Worm (Caenorhabditis elegans) whole organism, L2 larva: Measurements from ENCODE around the gene Y102A11A.1.

Source experiments
- C34F6.9 ChIP-seq: fragments of 150-350 bp; optimal IDR thresholded peaks from 2 replicates; lab custom pipeline; 2014; ENCODE audit warnings: missing biosample characterization, missing genetic modification characterization
- F13H6.1 ChIP-seq: sonication (generic microtip); optimal IDR thresholded peaks from 2 replicates; lab custom pipeline; 2016; ENCODE audit warnings: missing genetic modification characterization, missing compliant biosample characterization
- Y55F3AM.14 ChIP-seq: fragments of 200-800 bp; sonication (Bioruptor generic); optimal IDR thresholded peaks from 2 replicates; lab custom pipeline; 2018; ENCODE audit warnings: mild to moderate bottlenecking, missing genetic modification characterization, missing compliant biosample characterization
- ZK546.5 ChIP-seq: sonication (generic microtip); optimal IDR thresholded peaks from 2 replicates; lab custom pipeline; 2017; ENCODE audit warnings: missing biosample characterization, missing genetic modification characterization
- alr-1 ChIP-seq: fragments of 150-350 bp; optimal IDR thresholded peaks from 2 replicates; lab custom pipeline; 2014; ENCODE audit warnings: missing biosample characterization, missing genetic modification characterization
- aly-2 ChIP-seq: fragments of 150-350 bp; optimal IDR thresholded peaks from 2 replicates; lab custom pipeline; 2014; ENCODE audit warnings: missing biosample characterization, missing genetic modification characterization
- blmp-1 ChIP-seq: sonication (generic microtip); optimal IDR thresholded peaks from 2 replicates; lab custom pipeline; 2017; ENCODE audit warnings: missing genetic modification characterization, mild to moderate bottlenecking, missing compliant biosample characterization, antibody characterized with exemption, moderate library complexity; ENCODE audit not compliant: insufficient read depth
- crh-2 ChIP-seq: sonication (generic microtip); optimal IDR thresholded peaks from 2 replicates; lab custom pipeline; 2017; ENCODE audit warnings: missing biosample characterization, missing genetic modification characterization
- dmd-4 ChIP-seq: sonication (generic microtip); optimal IDR thresholded peaks from 2 replicates; lab custom pipeline; 2017; ENCODE audit warnings: missing biosample characterization, missing genetic modification characterization
- egl-27 ChIP-seq: sonication (generic microtip); optimal IDR thresholded peaks from 3 replicates; lab custom pipeline; 2017; ENCODE audit warnings: missing biosample characterization, missing genetic modification reagents, missing genetic modification characterization
- elt-1 ChIP-seq: fragments of 150-350 bp; optimal IDR thresholded peaks from 2 replicates; lab custom pipeline; 2014; ENCODE audit warnings: missing biosample characterization, missing genetic modification characterization
- fos-1 ChIP-seq: fragments of 150-350 bp; optimal IDR thresholded peaks from 2 replicates; lab custom pipeline; 2014; ENCODE audit warnings: missing biosample characterization, missing genetic modification characterization
- gmeb-1 ChIP-seq: fragments of 150-350 bp; optimal IDR thresholded peaks from 2 replicates; lab custom pipeline; 2014; ENCODE audit warnings: missing biosample characterization, missing genetic modification characterization
- lin-11 ChIP-seq: fragments of 150-350 bp; sonication (generic microtip); optimal IDR thresholded peaks from 2 replicates; lab custom pipeline; 2014; ENCODE audit warnings: missing biosample characterization, missing genetic modification characterization, inconsistent platforms, mixed read lengths
- lin-39 ChIP-seq: fragments of 150-350 bp; optimal IDR thresholded peaks from 2 replicates; lab custom pipeline; 2014; ENCODE audit warnings: missing biosample characterization, missing genetic modification reagents, missing genetic modification characterization
- mab-5 ChIP-seq: fragments of 150-350 bp; optimal IDR thresholded peaks from 2 replicates; lab custom pipeline; 2014; ENCODE audit warnings: missing biosample characterization, missing genetic modification characterization
- mdl-1 ChIP-seq, 2 experiments: fragments of 150-350 bp in 1 of 2; sonication (generic microtip) in 1 of 2; optimal IDR thresholded peaks; 2 replicates each; lab custom pipeline; 2017; ENCODE audit warnings: missing biosample characterization in 2 of 2, missing genetic modification characterization in 2 of 2
- nhr-10 ChIP-seq: sonication (generic microtip); optimal IDR thresholded peaks from 2 replicates; lab custom pipeline; 2017; ENCODE audit warnings: missing biosample characterization, missing genetic modification characterization
- nhr-11 ChIP-seq: fragments of 150-350 bp; optimal IDR thresholded peaks from 2 replicates; lab custom pipeline; 2014; ENCODE audit warnings: missing biosample characterization, missing genetic modification characterization
- nhr-12 ChIP-seq: fragments of 150-350 bp; optimal IDR thresholded peaks from 2 replicates; lab custom pipeline; 2014; ENCODE audit warnings: missing biosample characterization, missing genetic modification characterization
- nhr-129 ChIP-seq: fragments of 150-350 bp; optimal IDR thresholded peaks from 2 replicates; lab custom pipeline; 2014; ENCODE audit warnings: missing biosample characterization, missing genetic modification characterization
- nhr-21 ChIP-seq: fragments of 150-350 bp; optimal IDR thresholded peaks from 2 replicates; lab custom pipeline; 2014; ENCODE audit warnings: missing biosample characterization, missing genetic modification characterization
- nhr-25 ChIP-seq: fragments of 150-350 bp; sonication (generic microtip); optimal IDR thresholded peaks from 3 replicates; lab custom pipeline; 2014; ENCODE audit warnings: missing biosample characterization, missing genetic modification characterization
- nhr-6 ChIP-seq: fragments of 150-350 bp; optimal IDR thresholded peaks from 2 replicates; lab custom pipeline; 2014; ENCODE audit warnings: missing biosample characterization, missing genetic modification characterization
- nhr-77 ChIP-seq: fragments of 150-350 bp; optimal IDR thresholded peaks from 2 replicates; lab custom pipeline; 2014; ENCODE audit warnings: missing biosample characterization, missing genetic modification characterization
- peb-1 ChIP-seq: fragments of 150-350 bp; optimal IDR thresholded peaks from 2 replicates; lab custom pipeline; 2014; ENCODE audit warnings: missing biosample characterization, missing genetic modification characterization
- skn-1 ChIP-seq: sonication (generic microtip); optimal IDR thresholded peaks from 2 replicates; lab custom pipeline; 2017; ENCODE audit warnings: missing biosample characterization, missing genetic modification characterization
- sma-3 ChIP-seq: sonication (generic microtip); optimal IDR thresholded peaks from 2 replicates; lab custom pipeline; 2016; ENCODE audit warnings: missing genetic modification reagents, missing genetic modification characterization, missing compliant biosample characterization
- sma-9 ChIP-seq, 2 experiments: fragments of 150-350 bp in 1 of 2; sonication (generic microtip) in 1 of 2; optimal IDR thresholded peaks; 2 replicates each; lab custom pipeline; 2014 to 2016; ENCODE audit warnings: missing genetic modification characterization in 2 of 2, mild to moderate bottlenecking in 1 of 2, missing biosample characterization in 1 of 2, missing compliant biosample characterization in 1 of 2, missing genetic modification reagents in 1 of 2, moderate library complexity in 1 of 2
- snpc-4 ChIP-seq: fragments of 150-350 bp; optimal IDR thresholded peaks from 2 replicates; lab custom pipeline; 2014; ENCODE audit warnings: missing biosample characterization, missing genetic modification characterization
- unc-39 ChIP-seq: fragments of 150-350 bp; optimal IDR thresholded peaks from 2 replicates; lab custom pipeline; 2014; ENCODE audit warnings: missing biosample characterization, missing genetic modification characterization
- unc-55 ChIP-seq: fragments of 150-350 bp; sonication (generic microtip); optimal IDR thresholded peaks from 3 replicates; lab custom pipeline; 2014; ENCODE audit warnings: missing biosample characterization, missing genetic modification reagents, missing genetic modification characterization
- ztf-1 ChIP-seq: fragments of 200-800 bp; sonication (Bioruptor generic); conservative IDR thresholded peaks from 2 replicates; pipeline ENCODE4 v1.3.6; 2022; ENCODE audit warnings: missing genetic modification characterization, missing compliant biosample characterization
- ztf-11 ChIP-seq: sonication (generic microtip); optimal IDR thresholded peaks from 2 replicates; lab custom pipeline; 2017; ENCODE audit warnings: missing biosample characterization, missing genetic modification characterization
- ztf-4 ChIP-seq: fragments of 150-350 bp; optimal IDR thresholded peaks from 2 replicates; lab custom pipeline; 2014; ENCODE audit warnings: missing biosample characterization, missing genetic modification characterization

Y102A11A.1 gene

ce11 chrX:2089434-2089833 is 37.8 kb downstream of the Y102A11A.1 start, which contains the start of gene lsy-2 (continued):
- no peak for TF ChIP-seq sma-9 (GFP tag; optimal IDR thresholded peaks at IDR 0.05; lab: Kevin White, UChicago)
- TF ChIP-seq sma-9 (tag; optimal IDR thresholded peaks at IDR 0.05; lab: Kevin White, UChicago): no peak
- TF ChIP-seq ztf-11: no peak
- no peak for TF ChIP-seq skn-1 (tag; lab: Kevin White, UChicago)
- TF ChIP-seq nhr-129 (tag; lab: Kevin White, UChicago): peak; percentile 60
- TF ChIP-seq mdl-1 (tag; optimal IDR thresholded peaks at IDR 0.05; lab: Kevin White, UChicago): no peak
- TF ChIP-seq, all 48 proteins: peak for 14

ce11 chrX:2090493-2090892 is 38.9 kb downstream of the Y102A11A.1 start:
- no peak for TF ChIP-seq nhr-21 (tag; lab: Kevin White, UChicago)
- no peak for TF ChIP-seq unc-39 (tag; lab: Kevin White, UChicago)
- TF ChIP-seq nhr-10: no peak
- no peak for TF ChIP-seq elt-1
- peak; percentile 26 for TF ChIP-seq gmeb-1 (tag; lab: Kevin White, UChicago)
- TF ChIP-seq nhr-25 (tag; lab: Kevin White, UChicago): peak; percentile 33
- no peak for TF ChIP-seq Y55F3AM.14 (GFP tag; lab: Kevin White, UChicago)
- no peak for TF ChIP-seq lin-11
- no peak for TF ChIP-seq ztf-4 (tag; lab: Kevin White, UChicago)
- TF ChIP-seq nhr-129 (tag; lab: Kevin White, UChicago): peak; percentile 54
- TF ChIP-seq fos-1 (tag; lab: Kevin White, UChicago): peak; percentile 39
- no peak for TF ChIP-seq blmp-1 (tag; lab: Kevin White, UChicago)
- peak; percentile 22 for TF ChIP-seq F13H6.1 (tag; lab: Kevin White, UChicago)
- TF ChIP-seq mab-5 (tag; lab: Kevin White, UChicago): no peak
- no peak for TF ChIP-seq ztf-1 (GFP tag; lab: Robert Waterston, UW)
- no peak for TF ChIP-seq egl-27
- no peak for TF ChIP-seq ZK546.5 (tag; lab: Kevin White, UChicago)
- TF ChIP-seq C34F6.9 (tag; lab: Kevin White, UChicago): peak; percentile 11
- TF ChIP-seq crh-2 (tag; lab: Kevin White, UChicago): peak; percentile 33
- TF ChIP-seq alr-1 (tag; lab: Kevin White, UChicago): no peak
- TF ChIP-seq lin-39 (tag; lab: Kevin White, UChicago): no peak
- TF ChIP-seq sma-9 (GFP tag; optimal IDR thresholded peaks at IDR 0.05; lab: Kevin White, UChicago): peak; percentile 36
- TF ChIP-seq sma-9 (tag; optimal IDR thresholded peaks at IDR 0.05; lab: Kevin White, UChicago): no peak

- TF ChIP-seq snpc-4: no peak
- TF ChIP-seq C34F6.9 (tag; lab: Kevin White, UChicago): no peak
- TF ChIP-seq nhr-12 (tag; lab: Kevin White, UChicago): no peak
- no peak for TF ChIP-seq gmeb-1 (tag; lab: Kevin White, UChicago)
- TF ChIP-seq alr-1 (tag; lab: Kevin White, UChicago): no peak
- TF ChIP-seq aly-2: no peak
- TF ChIP-seq egl-27: no peak
- TF ChIP-seq nhr-129 (tag; lab: Kevin White, UChicago): no peak
- TF ChIP-seq skn-1 (tag; lab: Kevin White, UChicago): no peak
Observed at ce11 chrX:2093169-2093568, 41.5 kb downstream of the Y102A11A.1 start, which contains the start of gene col-164. col-164 (plus strand) TSS chrX:2093469.

- no peak for TF ChIP-seq nhr-77 (tag; lab: Kevin White, UChicago)
- TF ChIP-seq sma-3: no peak
- no peak for TF ChIP-seq gmeb-1 (tag; lab: Kevin White, UChicago)
- no peak for TF ChIP-seq sma-9 (GFP tag; optimal IDR thresholded peaks at IDR 0.05; lab: Kevin White, UChicago)
- TF ChIP-seq sma-9 (tag; optimal IDR thresholded peaks at IDR 0.05; lab: Kevin White, UChicago): no peak
- no peak for TF ChIP-seq unc-55 (GFP tag; lab: Kevin White, UChicago)
- TF ChIP-seq ZK546.5 (tag; lab: Kevin White, UChicago): no peak
- no peak for TF ChIP-seq F13H6.1 (tag; lab: Kevin White, UChicago)
- no peak for TF ChIP-seq peb-1 (tag; lab: Kevin White, UChicago)
Observed at ce11 chrX:2094094-2094493, 42.5 kb downstream of the Y102A11A.1 start.

ce11 chrX:2096804-2097203 is 45.2 kb downstream of the Y102A11A.1 start, which contains the start of gene T21D9.2:
T21D9.2 (minus strand) TSS chrX:2096904.
- TF ChIP-seq unc-55 (GFP tag; lab: Kevin White, UChicago) (no peak), ztf-11 (no peak), skn-1 (tag; lab: Kevin White, UChicago) (no peak), nhr-21 (tag; lab: Kevin White, UChicago) (no peak), dmd-4 (tag; lab: Kevin White, UChicago) (no peak), alr-1 (tag; lab: Kevin White, UChicago) (no peak), lin-11 (no peak), nhr-129 (tag; lab: Kevin White, UChicago) (no peak), nhr-6 (no peak), nhr-11 (tag; lab: Kevin White, UChicago) (no peak)
